Worm (Caenorhabditis elegans) whole organism, young adult: ENCODE measurements around the gene rike-1.

Experiments used
- ccch-3 ChIP-seq: fragments of 200-800 bp; sonication (Bioruptor generic); optimal IDR thresholded peaks from 2 replicates; lab custom pipeline; 2018; ENCODE audit warnings: mild to moderate bottlenecking, missing genetic modification characterization, missing compliant biosample characterization
- dpl-1 ChIP-seq: fragments of 150-350 bp; optimal IDR thresholded peaks from 2 replicates; lab custom pipeline; 2014; ENCODE audit warnings: missing biosample characterization, missing genetic modification reagents, missing genetic modification characterization

ce11 chrV:14585351-14585750 is 39.7 kb upstream of the rike-1 start, which contains the start of gene Y40H4A.2:
- TF ChIP-seq ccch-3 (GFP tag; lab: Kevin White, UChicago) (no peak), dpl-1 (GFP tag; lab: Kevin White, UChicago) (no peak)
